Fruit fly (Drosophila melanogaster) whole organism, embryonic: ENCODE results near the gene CG13085.
A peak's percentile ranks its signal among the peaks of the same experiment; 100 is the strongest.

Source experiments
- Atf3 ChIP-seq: fragments of 200-800 bp; sonication (Bioruptor generic); optimal IDR thresholded peaks from 3 replicates; lab custom pipeline; 2016; ENCODE audit warnings: missing biosample characterization, missing genetic modification characterization
- Bdp1 ChIP-seq: fragments of 200-800 bp; sonication (Bioruptor generic); optimal IDR thresholded peaks from 3 replicates; lab custom pipeline; 2016; ENCODE audit warnings: missing biosample characterization, missing genetic modification characterization
- CG12299 ChIP-seq: fragments of 200-800 bp; sonication (Bioruptor generic); optimal IDR thresholded peaks from 2 replicates; lab custom pipeline; 2018; ENCODE audit warnings: missing biosample characterization, mild to moderate bottlenecking, missing genetic modification characterization
- CG13424 ChIP-seq: fragments of 200-800 bp; sonication (Bioruptor generic); optimal IDR thresholded peaks from 2 replicates; lab custom pipeline; 2019; ENCODE audit warnings: missing biosample characterization, mild to moderate bottlenecking, missing genetic modification characterization, moderate library complexity
- CG14965 ChIP-seq: fragments of 200-800 bp; sonication (Bioruptor generic); optimal IDR thresholded peaks from 2 replicates; lab custom pipeline; 2016; ENCODE audit warnings: missing biosample characterization, missing genetic modification characterization, borderline replicate concordance
- CG15269 ChIP-seq: fragments of 200-800 bp; sonication (Bioruptor generic); optimal IDR thresholded peaks from 2 replicates; lab custom pipeline; 2018; ENCODE audit warnings: missing biosample characterization, mild to moderate bottlenecking, missing genetic modification characterization, moderate library complexity
- CG1603 ChIP-seq: fragments of 200-800 bp; sonication (Bioruptor generic); optimal IDR thresholded peaks from 2 replicates; lab custom pipeline; 2019; ENCODE audit warnings: missing biosample characterization, mild to moderate bottlenecking, missing genetic modification characterization, moderate library complexity
- CG2199 ChIP-seq: fragments of 200-800 bp; sonication (Bioruptor generic); IDR thresholded peaks from 3 replicates; pipeline ENCODE4 v1.3.6; 2022; ENCODE audit warnings: missing biosample characterization, missing genetic modification characterization
- CG30403 ChIP-seq: fragments of 200-800 bp; sonication (Bioruptor generic); optimal IDR thresholded peaks from 3 replicates; lab custom pipeline; 2016; ENCODE audit warnings: missing biosample characterization, missing genetic modification characterization
- CG3726 ChIP-seq: fragments of 200-800 bp; sonication (Bioruptor generic); IDR thresholded peaks from 3 replicates; pipeline ENCODE4, ENCODE4 v1.3.6; 2022; ENCODE audit warnings: missing biosample characterization, missing genetic modification characterization
- CG4328 ChIP-seq: fragments of 200-800 bp; sonication (Bioruptor generic); optimal IDR thresholded peaks from 3 replicates; lab custom pipeline; 2017; ENCODE audit warnings: missing biosample characterization, missing genetic modification reagents, missing genetic modification characterization
- CG4707 ChIP-seq: fragments of 200-800 bp; sonication (Bioruptor generic); optimal IDR thresholded peaks from 2 replicates; lab custom pipeline; 2018; ENCODE audit warnings: missing biosample characterization, mild to moderate bottlenecking, missing genetic modification characterization, moderate library complexity
- CG7271 ChIP-seq: fragments of 200-800 bp; sonication (Bioruptor generic); optimal IDR thresholded peaks from 2 replicates; lab custom pipeline; 2018; ENCODE audit warnings: missing biosample characterization, mild to moderate bottlenecking, missing genetic modification characterization, moderate library complexity
- CG7357 ChIP-seq: fragments of 200-800 bp; sonication (Bioruptor generic); IDR thresholded peaks from 3 replicates; pipeline ENCODE4 v1.3.6; 2022; ENCODE audit warnings: missing biosample characterization, missing genetic modification characterization
- CG8290 ChIP-seq, 3 experiments: fragments of 200-800 bp; sonication (Bioruptor generic); optimal IDR thresholded peaks; 2 replicates each; lab custom pipeline; 2016 to 2019; ENCODE audit warnings: missing biosample characterization in 3 of 3, missing genetic modification characterization in 3 of 3, mild to moderate bottlenecking in 2 of 3, moderate library complexity in 1 of 3
- CG9932 ChIP-seq: fragments of 200-800 bp; sonication (Bioruptor generic); IDR thresholded peaks from 2 replicates; pipeline ENCODE4 v1.3.6; 2022; ENCODE audit warnings: missing biosample characterization, missing genetic modification characterization
- CTCF ChIP-seq: fragments of 200-800 bp; sonication (Bioruptor generic); optimal IDR thresholded peaks from 2 replicates; lab custom pipeline; 2017; ENCODE audit warnings: missing biosample characterization, mild to moderate bottlenecking, missing genetic modification characterization, moderate library complexity
- D19B ChIP-seq: fragments of 200-800 bp; sonication (Bioruptor generic); optimal IDR thresholded peaks from 2 replicates; lab custom pipeline; 2017; ENCODE audit warnings: missing biosample characterization, mild to moderate bottlenecking, missing genetic modification characterization
- Doc2 ChIP-seq: fragments of 200-800 bp; sonication (Bioruptor generic); IDR thresholded peaks from 2 replicates; pipeline ENCODE4 v1.3.6; 2022; ENCODE audit warnings: missing biosample characterization, missing genetic modification characterization
- Dp ChIP-seq: fragments of 200-800 bp; sonication (Bioruptor generic); optimal IDR thresholded peaks from 2 replicates; lab custom pipeline; 2018; ENCODE audit warnings: missing biosample characterization, mild to moderate bottlenecking, missing genetic modification characterization, moderate library complexity
- ERR ChIP-seq: fragments of 200-800 bp; sonication (Bioruptor generic); optimal IDR thresholded peaks from 2 replicates; lab custom pipeline; 2016; ENCODE audit warnings: missing biosample characterization, missing genetic modification characterization
- Ets65A ChIP-seq: fragments of 200-800 bp; sonication (Bioruptor generic); peaks from one replicate; lab custom pipeline; 2016; ENCODE audit warnings: missing biosample characterization, missing genetic modification characterization
- Fer1 ChIP-seq: fragments of 200-800 bp; sonication (Bioruptor generic); optimal IDR thresholded peaks from 2 replicates; lab custom pipeline; 2017; ENCODE audit warnings: missing biosample characterization, mild to moderate bottlenecking, missing genetic modification characterization
- HLH3B ChIP-seq: fragments of 200-800 bp; sonication (Bioruptor generic); IDR thresholded peaks from 2 replicates; pipeline ENCODE4 v1.3.6; 2022; ENCODE audit warnings: missing biosample characterization, missing genetic modification characterization
- HmgZ ChIP-seq: fragments of 200-800 bp; sonication (Bioruptor generic); optimal IDR thresholded peaks from 2 replicates; lab custom pipeline; 2018; ENCODE audit warnings: missing biosample characterization, mild to moderate bottlenecking, missing genetic modification characterization
- Hr51 ChIP-seq, 2 experiments: fragments of 200-800 bp; sonication (Bioruptor generic); optimal IDR thresholded peaks; 2 replicates in 1 of 2; 3 replicates in 1 of 2; lab custom pipeline; 2016 to 2018; ENCODE audit warnings: missing biosample characterization in 2 of 2, missing genetic modification characterization in 2 of 2, mild to moderate bottlenecking in 1 of 2, moderate library complexity in 1 of 2
- MBD-R2 ChIP-seq: fragments of 200-800 bp; sonication (Bioruptor generic); IDR thresholded peaks from 2 replicates; pipeline ENCODE4 v1.3.6; 2022; ENCODE audit warnings: missing biosample characterization, missing genetic modification characterization
- Meics ChIP-seq: fragments of 200-800 bp; sonication (Bioruptor generic); optimal IDR thresholded peaks from 2 replicates; lab custom pipeline; 2017; ENCODE audit warnings: missing biosample characterization, mild to moderate bottlenecking, missing genetic modification characterization
- NfI ChIP-seq: fragments of 200-800 bp; sonication (Bioruptor generic); optimal IDR thresholded peaks from 3 replicates; lab custom pipeline; 2018; ENCODE audit warnings: missing biosample characterization, mild to moderate bottlenecking, missing genetic modification characterization, moderate library complexity
- Oli ChIP-seq: fragments of 200-800 bp; sonication (Bioruptor generic); optimal IDR thresholded peaks from 2 replicates; lab custom pipeline; 2018; ENCODE audit warnings: missing biosample characterization, mild to moderate bottlenecking, missing genetic modification characterization, moderate library complexity
- PHDP ChIP-seq: fragments of 200-800 bp; sonication (Bioruptor generic); optimal IDR thresholded peaks from 3 replicates; lab custom pipeline; 2018; ENCODE audit warnings: missing biosample characterization, mild to moderate bottlenecking, missing genetic modification characterization, moderate library complexity
- Side ChIP-seq: fragments of 200-800 bp; sonication (Bioruptor generic); optimal IDR thresholded peaks from 2 replicates; lab custom pipeline; 2016; ENCODE audit warnings: missing biosample characterization, missing genetic modification characterization
- Sox102F ChIP-seq: fragments of 200-800 bp; sonication (Bioruptor generic); optimal IDR thresholded peaks from 2 replicates; lab custom pipeline; 2018; ENCODE audit warnings: missing biosample characterization, mild to moderate bottlenecking, missing genetic modification characterization, moderate library complexity
- bcd ChIP-seq: fragments of 200-800 bp; sonication (Bioruptor generic); optimal IDR thresholded peaks from 2 replicates; lab custom pipeline; 2017; ENCODE audit warnings: missing biosample characterization, mild to moderate bottlenecking, missing genetic modification characterization
- chn ChIP-seq: fragments of 200-800 bp; sonication (Bioruptor generic); optimal IDR thresholded peaks from 2 replicates; lab custom pipeline; 2016; ENCODE audit warnings: missing biosample characterization, missing genetic modification characterization
- dmrt11E ChIP-seq: fragments of 200-800 bp; sonication (Bioruptor generic); optimal IDR thresholded peaks from 3 replicates; lab custom pipeline; 2018; ENCODE audit warnings: missing biosample characterization, mild to moderate bottlenecking, missing genetic modification characterization, moderate library complexity
- exex ChIP-seq: fragments of 200-800 bp; sonication (Bioruptor generic); optimal IDR thresholded peaks from 4 replicates; lab custom pipeline; 2018; ENCODE audit warnings: missing biosample characterization, mild to moderate bottlenecking, missing genetic modification characterization, moderate library complexity
- grn ChIP-seq: fragments of 200-800 bp; sonication (Bioruptor generic); optimal IDR thresholded peaks from 3 replicates; lab custom pipeline; 2017; ENCODE audit warnings: missing biosample characterization, missing genetic modification characterization
- ham ChIP-seq: fragments of 200-800 bp; sonication (Bioruptor generic); IDR thresholded peaks from 2 replicates; pipeline ENCODE4 v1.3.6; 2022; ENCODE audit warnings: missing biosample characterization, missing genetic modification characterization
- lmd ChIP-seq: fragments of 200-800 bp; sonication (Bioruptor generic); IDR thresholded peaks from 2 replicates; pipeline ENCODE4 v1.3.6; 2022; ENCODE audit warnings: missing biosample characterization, missing genetic modification characterization
- mam ChIP-seq: fragments of 200-800 bp; sonication (Bioruptor generic); optimal IDR thresholded peaks from 3 replicates; lab custom pipeline; 2016; ENCODE audit warnings: missing biosample characterization, missing genetic modification characterization
- nau ChIP-seq: fragments of 200-800 bp; sonication (Bioruptor generic); optimal IDR thresholded peaks from 3 replicates; lab custom pipeline; 2017; ENCODE audit warnings: missing biosample characterization, mild to moderate bottlenecking, missing genetic modification characterization, missing genetic modification reagents
- row ChIP-seq: fragments of 200-800 bp; sonication (Bioruptor generic); IDR thresholded peaks from 3 replicates; pipeline ENCODE4 v1.3.6; 2022; ENCODE audit warnings: missing biosample characterization, missing genetic modification characterization
- slbo ChIP-seq: fragments of 200-800 bp; sonication (Bioruptor generic); IDR thresholded peaks from 2 replicates; pipeline ENCODE4 v1.3.6; 2022; ENCODE audit warnings: missing biosample characterization, missing genetic modification characterization
- so ChIP-seq: fragments of 200-800 bp; sonication (Bioruptor generic); IDR thresholded peaks from 3 replicates; pipeline ENCODE4 v1.3.6; 2022; ENCODE audit warnings: missing biosample characterization, missing genetic modification characterization
- sob ChIP-seq: fragments of 200-800 bp; sonication (Bioruptor generic); IDR thresholded peaks from 2 replicates; pipeline ENCODE4 v1.3.6; 2022; ENCODE audit warnings: missing biosample characterization, missing genetic modification characterization
- twi ChIP-seq: fragments of 200-800 bp; optimal IDR thresholded peaks from 2 replicates; lab custom pipeline; 2019; ENCODE audit warnings: missing biosample characterization, mild to moderate bottlenecking, missing genetic modification characterization, moderate library complexity
- unc-4 ChIP-seq: fragments of 200-800 bp; sonication (Bioruptor generic); IDR thresholded peaks from 2 replicates; pipeline ENCODE4 v1.3.6; 2022; ENCODE audit warnings: missing biosample characterization, missing genetic modification characterization; ENCODE audit not compliant: partially characterized antibody
- vvl ChIP-seq: fragments of 200-800 bp; sonication (Bioruptor generic); IDR thresholded peaks from 2 replicates; pipeline ENCODE4 v1.3.6; 2022; ENCODE audit warnings: missing biosample characterization, missing genetic modification characterization
- zfh2 ChIP-seq: fragments of 200-800 bp; sonication (Bioruptor generic); optimal IDR thresholded peaks from 2 replicates; lab custom pipeline; 2016; ENCODE audit warnings: missing biosample characterization, missing genetic modification characterization

CG13085 gene

dm6 chr2L:19397617-19398316, 26.1 kb upstream of the CG13085 start (continued):
- TF ChIP-seq CG30403 (GFP tag; lab: Kevin White, UChicago) (peak; percentile 37), exex (no peak), CG7271 (tag; lab: Kevin White, UChicago) (no peak), CG14965 (GFP tag; lab: Kevin White, UChicago) (no peak), Meics (GFP tag; lab: Kevin White, UChicago) (peak; percentile 49), Hr51 (GFP tag; optimal IDR thresholded peaks at IDR 0.05; lab: Kevin White, UChicago) (peak in 1 of 2 experiments; percentile 33), CG3726 (no peak), nau (peak; percentile 13), Fer1 (GFP tag; lab: Kevin White, UChicago) (peak; percentile 27), chn (GFP tag; lab: Kevin White, UChicago) (peak; percentile 8), CG15269 (tag; lab: Kevin White, UChicago) (peak; percentile 42), Dp (GFP tag; lab: Kevin White, UChicago) (no peak), unc-4 (GFP tag; lab: Robert Waterston, UW) (no peak), Atf3 (GFP tag; lab: Kevin White, UChicago) (no peak), mam (GFP tag; lab: Kevin White, UChicago) (peak; percentile 46), NfI (GFP tag; lab: Kevin White, UChicago) (peak; percentile 12), Bdp1 (no peak), PHDP (tag; lab: Kevin White, UChicago) (peak; percentile 13), twi (tag; lab: Kevin White, UChicago) (no peak), CG9932 (peak; percentile 45; the same call in 1 of the 2 replicates), CG13424 (tag; lab: Kevin White, UChicago) (peak; percentile 40), HmgZ (tag; lab: Kevin White, UChicago) (peak; percentile 6), CG12299 (no peak), Sox102F (GFP tag; lab: Kevin White, UChicago) (peak; percentile 22), Doc2 (GFP tag; lab: Robert Waterston, UW) (no peak), CG4328 (GFP tag; lab: Kevin White, UChicago) (no peak), slbo (GFP tag; lab: Robert Waterston, UW) (peak; percentile 39), Ets65A (GFP tag; lab: Kevin White, UChicago) (no peak), dmrt11E (tag; lab: Kevin White, UChicago) (no peak), HLH3B (GFP tag; lab: Robert Waterston, UW) (no peak), CG2199 (GFP tag; lab: Robert Waterston, UW) (no peak), MBD-R2 (0 out of 2 replicates have a peak, but pooled peaks have one; percentile 9), vvl (GFP tag; lab: Robert Waterston, UW) (0 out of 2 replicates have a peak, but pooled peaks have one; percentile 15), CG7357 (GFP tag; lab: Robert Waterston, UW) (no peak), Oli (tag; lab: Kevin White, UChicago) (peak; percentile 32), CTCF (GFP tag; lab: Kevin White, UChicago) (no peak), sob (GFP tag; lab: Robert Waterston, UW) (no peak), D19B (GFP tag; lab: Kevin White, UChicago) (peak; percentile 3), row (peak; percentile 52; the same call in 2 of the 3 replicates), ham (GFP tag; lab: Robert Waterston, UW) (no peak), Side (GFP tag; lab: Kevin White, UChicago) (no peak), lmd (GFP tag; lab: Robert Waterston, UW) (no peak; the same call in 1 of the 2 replicates), CG8290 (GFP tag; optimal IDR thresholded peaks at IDR 0.05; lab: Kevin White, UChicago) (no peak), CG8290 (tag; optimal IDR thresholded peaks at IDR 0.05; lab: Kevin White, UChicago) (peak in 1 of 2 experiments; percentile 8), CG4707 (GFP tag; lab: Kevin White, UChicago) (no peak), CG1603 (tag; lab: Kevin White, UChicago) (peak; percentile 13), so (GFP tag; lab: Robert Waterston, UW) (no peak), grn (no peak), ERR (GFP tag; lab: Kevin White, UChicago) (no peak), bcd (GFP tag; lab: Kevin White, UChicago) (peak; percentile 5), zfh2 (peak; percentile 43)
